Fruit fly (Drosophila melanogaster): Measurements from ENCODE around the gene zetaCOP.

- no peak for TF ChIP-seq Hr78 (GFP tag; optimal IDR thresholded peaks at IDR 0.05)
- no peak for TF ChIP-seq h (GFP tag; optimal IDR thresholded peaks at IDR 0.05)
- TF ChIP-seq usp (GFP tag; optimal IDR thresholded peaks at IDR 0.05): no peak
These were observed 28.9 kb downstream of the zetaCOP start for dm6 chr3L:16644505-16644904.
